Fruit fly (Drosophila melanogaster): ENCODE results near the gene RIOK1.

The RIOK1 gene

DNA sequence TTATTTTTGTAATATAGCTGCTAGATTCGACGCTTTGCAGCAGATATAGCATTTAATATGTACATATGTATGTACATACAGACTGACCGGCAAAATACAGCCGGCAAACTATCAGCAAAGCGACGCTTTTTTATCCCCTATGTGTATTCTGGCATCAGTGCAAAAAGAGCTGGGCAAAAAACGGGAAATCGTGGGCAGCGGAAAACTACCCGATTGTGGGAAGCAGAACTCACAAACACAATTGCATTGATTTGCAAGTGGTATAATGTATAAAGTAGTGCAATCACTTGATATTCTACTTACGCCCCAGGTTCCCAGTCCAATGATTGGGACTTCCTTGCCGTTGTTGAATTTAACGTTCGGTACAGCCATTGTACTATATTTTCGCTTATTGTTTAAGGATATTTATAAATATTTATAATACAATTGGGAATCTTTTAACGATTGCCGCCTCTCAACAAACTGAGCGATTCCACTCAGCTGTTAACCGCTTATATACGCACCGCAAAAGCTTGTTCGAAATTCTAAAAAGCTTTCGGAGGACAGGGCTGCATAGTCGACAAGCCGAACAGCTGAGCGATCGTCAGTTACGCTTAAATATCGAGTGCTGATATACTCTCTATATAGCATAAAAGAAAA lies 24.9 kb downstream of the RIOK1 start (continued):
- no peak for TF ChIP-seq jim (GFP tag; optimal IDR thresholded peaks at IDR 0.05)
- TF ChIP-seq tai (GFP tag; optimal IDR thresholded peaks at IDR 0.05) = no peak

DNA sequence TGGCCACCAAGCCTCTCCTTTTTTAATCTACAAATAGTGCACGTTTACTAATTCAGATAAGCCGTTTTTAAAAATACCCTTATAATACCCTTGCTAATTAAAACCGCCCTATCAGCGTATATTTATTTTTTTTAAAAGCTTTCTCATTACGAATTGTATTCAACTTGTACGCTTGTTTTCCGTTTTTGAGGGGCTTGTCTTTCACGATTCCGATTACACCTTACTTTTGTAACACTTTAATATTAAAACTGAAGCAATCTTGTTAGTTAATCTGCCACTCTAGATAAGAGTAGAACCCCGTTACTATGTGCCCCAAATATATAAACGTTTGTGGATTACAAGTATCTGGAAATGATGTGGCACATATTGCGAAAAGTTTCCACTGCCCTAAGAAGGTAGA lies 25.5 kb downstream of the RIOK1 start:
- TF ChIP-seq GATAd (GFP tag; optimal IDR thresholded peaks at IDR 0.05) = no peak

DNA sequence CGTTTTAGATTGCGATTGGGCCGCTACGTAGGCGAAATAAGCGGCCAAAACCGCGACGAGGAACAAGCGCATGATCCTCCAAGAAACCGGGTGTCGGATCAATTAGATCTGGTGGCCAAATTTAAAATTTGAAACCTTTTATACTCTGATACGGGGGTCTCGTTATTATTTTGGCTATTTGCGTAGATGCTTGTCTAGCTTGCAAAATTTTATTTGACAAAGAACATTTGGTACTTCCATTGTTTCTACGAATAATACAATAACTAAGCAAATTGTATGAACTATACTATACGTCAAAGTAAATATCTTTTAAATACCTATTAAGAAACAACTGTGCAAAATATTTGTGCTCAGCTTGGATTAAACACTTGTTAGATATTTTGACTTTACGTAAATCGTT lies 28.3 kb downstream of the RIOK1 start, which contains the start of gene Muc68Ca:
Gene Muc68Ca (minus strand): TSS at position 101 of the 400 bp plus-strand sequence.
- TF ChIP-seq jim (GFP tag; optimal IDR thresholded peaks at IDR 0.05) (no peak), CG9705 (GFP tag; optimal IDR thresholded peaks at IDR 0.05) (no peak), CrebA (GFP tag; optimal IDR thresholded peaks at IDR 0.05; ENCODE audit: borderline replicate concordance) (no peak), dmrt93B (GFP tag; optimal IDR thresholded peaks at IDR 0.05) (no peak), Hr78 (GFP tag; optimal IDR thresholded peaks at IDR 0.05) (no peak), Hnf4 (GFP tag; optimal IDR thresholded peaks at IDR 0.05) (no peak), dl (GFP tag; optimal IDR thresholded peaks at IDR 0.05; ENCODE audit: insufficient read depth in 1 of 2, partially characterized antibody in 2 of 2) (no peak), foxo (GFP tag; optimal IDR thresholded peaks at IDR 0.05) (no peak), h (GFP tag; optimal IDR thresholded peaks at IDR 0.05) (no peak)

DNA sequence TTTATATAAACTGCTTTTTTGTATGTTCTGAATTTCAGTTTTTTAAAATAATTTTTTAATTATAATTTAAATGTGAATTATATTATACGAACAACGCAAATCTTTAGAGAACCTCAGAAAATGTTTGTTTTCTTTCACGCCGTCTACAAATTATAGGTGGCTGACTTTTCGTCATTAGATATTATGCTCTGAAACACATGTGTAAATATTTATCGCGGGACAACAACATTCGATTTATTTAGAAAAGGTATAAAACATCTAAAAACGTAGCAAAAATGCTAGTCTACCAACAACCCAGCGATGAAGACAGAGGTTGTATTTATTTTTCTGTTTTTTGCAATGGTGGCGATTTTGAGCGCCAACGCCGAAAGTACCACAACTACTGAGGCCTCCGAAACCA lies 38.4 kb downstream of the RIOK1 start, which contains the start of gene CG42832:
Gene CG42832 (plus strand): TSS at position 301 of the 400 bp plus-strand sequence.
- TF ChIP-seq usp (GFP tag; optimal IDR thresholded peaks at IDR 0.05) (no peak), OdsH (GFP tag; optimal IDR thresholded peaks at IDR 0.05) (no peak), CrebA (GFP tag; optimal IDR thresholded peaks at IDR 0.05; ENCODE audit: borderline replicate concordance) (no peak), HLH106 (tag; optimal IDR thresholded peaks at IDR 0.05) (no peak), N (GFP tag; optimal IDR thresholded peaks at IDR 0.05) (no peak), dsf (GFP tag; optimal IDR thresholded peaks at IDR 0.05; ENCODE audit: borderline replicate concordance) (no peak), Hr78 (GFP tag; optimal IDR thresholded peaks at IDR 0.05) (no peak), Hnf4 (GFP tag; optimal IDR thresholded peaks at IDR 0.05) (no peak), fru (GFP tag; optimal IDR thresholded peaks at IDR 0.05) (no peak), Vsx2 (GFP tag; optimal IDR thresholded peaks at IDR 0.05; ENCODE audit: partially characterized antibody) (no peak), rgr (GFP tag; optimal IDR thresholded peaks at IDR 0.05) (no peak), woc (GFP tag; optimal IDR thresholded peaks at IDR 0.05) (no peak), Hr83 (GFP tag; optimal IDR thresholded peaks at IDR 0.05; ENCODE audit: poor library complexity, severe bottlenecking) (no peak), psq (GFP tag; optimal IDR thresholded peaks at IDR 0.05) (no peak)

DNA sequence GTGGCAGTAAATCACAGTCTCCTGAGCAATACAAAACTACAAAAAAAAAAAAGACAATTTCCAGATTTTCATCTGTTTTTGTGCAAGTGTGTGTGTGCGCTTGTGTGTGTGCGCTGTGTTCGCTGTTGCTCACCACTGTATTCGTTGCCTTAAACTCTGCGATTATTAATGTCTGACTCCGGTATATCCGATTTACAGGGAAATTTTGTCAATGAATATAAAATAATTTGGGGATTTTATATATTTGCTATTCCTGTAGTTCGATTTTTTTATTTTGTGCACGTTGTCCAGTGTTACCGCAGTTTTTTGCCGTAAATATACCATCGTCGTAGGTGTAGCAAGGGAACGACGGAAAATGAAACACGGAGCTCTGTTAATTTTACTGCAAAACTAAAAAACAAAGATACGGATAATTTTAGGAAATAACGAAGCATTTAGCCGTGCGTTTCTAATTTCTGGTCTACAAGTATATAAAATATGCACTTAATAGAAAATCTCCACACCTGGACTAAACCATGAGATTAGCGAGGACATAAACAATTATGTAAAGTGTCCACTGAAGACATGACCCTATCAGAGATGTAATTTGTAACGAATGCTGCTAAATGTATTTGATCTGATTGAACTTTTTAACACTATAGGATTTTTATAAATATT lies 39.0 kb downstream of the RIOK1 start, which contains the start of gene Duba:
Gene Duba (minus strand): TSS at position 313 of the 657 bp plus-strand sequence.
- TF ChIP-seq ey (GFP tag; optimal IDR thresholded peaks at IDR 0.05) (no peak), Hr78 (GFP tag; optimal IDR thresholded peaks at IDR 0.05) (peak; percentile 36), brk (GFP tag; optimal IDR thresholded peaks at IDR 0.05) (no peak), Dfd (GFP tag; optimal IDR thresholded peaks at IDR 0.05) (no peak), Mio (GFP tag; optimal IDR thresholded peaks at IDR 0.05) (no peak), pan (optimal IDR thresholded peaks at IDR 0.05) (no peak), Rel (GFP tag; optimal IDR thresholded peaks at IDR 0.05) (no peak), Rel (tag; optimal IDR thresholded peaks at IDR 0.05) (peak; percentile 75)

DNA sequence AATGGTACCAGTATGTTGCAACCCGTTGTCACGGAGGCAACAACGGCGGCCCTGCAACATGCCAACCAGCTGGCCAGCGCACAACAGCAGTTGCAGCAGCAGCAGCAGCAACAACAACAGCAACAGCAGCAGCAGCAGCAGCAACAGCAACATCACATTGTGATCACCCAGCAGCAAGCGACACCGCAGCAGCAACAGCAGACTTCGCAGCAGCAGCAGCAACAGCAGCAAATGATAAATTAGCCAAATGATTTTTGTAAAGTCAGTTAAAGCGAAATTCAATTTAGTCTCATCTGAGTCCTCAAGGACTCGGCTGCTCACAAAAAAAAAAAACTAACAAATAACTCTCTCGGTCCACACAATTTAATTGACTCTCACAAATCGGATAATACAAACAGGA lies 44.0 kb downstream of the RIOK1 start:
- TF ChIP-seq foxo (GFP tag; optimal IDR thresholded peaks at IDR 0.05) (no peak), Dfd (GFP tag; optimal IDR thresholded peaks at IDR 0.05) (peak; percentile 93)
